Worm (Caenorhabditis elegans): Measurements from ENCODE around the gene elb-1.

The elb-1 gene

DNA sequence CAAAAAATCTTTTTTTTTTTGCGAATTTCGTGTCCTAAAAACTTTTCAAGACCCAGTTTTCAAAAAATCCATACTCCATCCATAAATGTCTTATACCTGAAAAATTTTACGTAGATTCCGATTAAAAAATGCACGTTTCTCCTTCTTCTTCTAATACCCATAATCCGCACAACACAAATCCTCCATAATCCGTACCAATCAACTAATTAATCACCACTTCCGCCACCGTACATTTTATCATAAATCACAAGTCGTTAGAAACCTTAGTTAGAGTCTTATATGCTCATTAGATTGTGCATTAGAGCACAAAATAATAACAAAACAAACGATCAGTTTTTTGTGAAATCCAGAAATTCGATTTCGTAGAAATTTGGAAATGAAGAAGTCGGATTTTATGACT lies 50.2 kb downstream of the elb-1 start:
- TF ChIP-seq sea-2 (GFP tag; optimal IDR thresholded peaks at IDR 0.05), result no peak
- no peak for TF ChIP-seq hmg-11 (tag; optimal IDR thresholded peaks at IDR 0.05)
- no peak for TF ChIP-seq snpc-4 (tag; optimal IDR thresholded peaks at IDR 0.05)
- TF ChIP-seq mml-1 (tag; optimal IDR thresholded peaks at IDR 0.05), result no peak
- TF ChIP-seq nhr-43 (tag; optimal IDR thresholded peaks at IDR 0.05; ENCODE audit: poor library complexity, severe bottlenecking), result no peak
- no peak for TF ChIP-seq jun-1 (tag; optimal IDR thresholded peaks at IDR 0.05)
- no peak for TF ChIP-seq skn-1 (tag; optimal IDR thresholded peaks at IDR 0.05)
- no peak for TF ChIP-seq elt-1 (tag; optimal IDR thresholded peaks at IDR 0.05)
- no peak for TF ChIP-seq mdl-1 (tag; optimal IDR thresholded peaks at IDR 0.05)
- no peak for TF ChIP-seq lin-15B (tag; optimal IDR thresholded peaks at IDR 0.05)
- TF ChIP-seq nhr-77 (tag; optimal IDR thresholded peaks at IDR 0.05), result no peak
- no peak for TF ChIP-seq fkh-2 (tag; optimal IDR thresholded peaks at IDR 0.05)
- TF ChIP-seq ztf-4 (tag; optimal IDR thresholded peaks at IDR 0.05), result no peak
- TF ChIP-seq aly-2 (tag; optimal IDR thresholded peaks at IDR 0.05), result no peak
- no peak for TF ChIP-seq ztf-11 (tag; optimal IDR thresholded peaks at IDR 0.05)
- no peak for TF ChIP-seq lin-39 (tag; optimal IDR thresholded peaks at IDR 0.05)
- TF ChIP-seq daf-12 (tag; optimal IDR thresholded peaks at IDR 0.05), result no peak
- TF ChIP-seq pha-4 (tag; optimal IDR thresholded peaks at IDR 0.05), result no peak
- TF ChIP-seq nhr-67 (tag; optimal IDR thresholded peaks at IDR 0.05), result no peak
